Fruit fly (Drosophila melanogaster) whole organism, adult: ENCODE results near the gene da.

ENCODE experiments used
- CG11617 ChIP-seq: fragments of 200-800 bp; sonication (Bioruptor generic); optimal IDR thresholded peaks from 2 replicates; lab custom pipeline; 2017; ENCODE audit warnings: mild to moderate bottlenecking, missing biosample characterization, missing genetic modification reagents, missing genetic modification characterization
- CG5204 ChIP-seq: fragments of 200-800 bp; sonication (Bioruptor generic); optimal IDR thresholded peaks from 2 replicates; lab custom pipeline; 2016; ENCODE audit warnings: missing biosample characterization, missing genetic modification characterization
- bab1 ChIP-seq: fragments of 200-800 bp; sonication (Bioruptor generic); optimal IDR thresholded peaks from 3 replicates; lab custom pipeline; 2019; ENCODE audit warnings: missing biosample characterization, mild to moderate bottlenecking, missing genetic modification characterization, moderate library complexity
- kay ChIP-seq: fragments of 200-800 bp; sonication (Bioruptor generic); peaks from one replicate; lab custom pipeline; 2016; ENCODE audit warnings: missing biosample characterization, missing genetic modification characterization, borderline replicate concordance
- toe ChIP-seq: fragments of 200-800 bp; sonication (Bioruptor generic); optimal IDR thresholded peaks from 2 replicates; lab custom pipeline; 2016; ENCODE audit warnings: missing biosample characterization, missing genetic modification characterization

DNA sequence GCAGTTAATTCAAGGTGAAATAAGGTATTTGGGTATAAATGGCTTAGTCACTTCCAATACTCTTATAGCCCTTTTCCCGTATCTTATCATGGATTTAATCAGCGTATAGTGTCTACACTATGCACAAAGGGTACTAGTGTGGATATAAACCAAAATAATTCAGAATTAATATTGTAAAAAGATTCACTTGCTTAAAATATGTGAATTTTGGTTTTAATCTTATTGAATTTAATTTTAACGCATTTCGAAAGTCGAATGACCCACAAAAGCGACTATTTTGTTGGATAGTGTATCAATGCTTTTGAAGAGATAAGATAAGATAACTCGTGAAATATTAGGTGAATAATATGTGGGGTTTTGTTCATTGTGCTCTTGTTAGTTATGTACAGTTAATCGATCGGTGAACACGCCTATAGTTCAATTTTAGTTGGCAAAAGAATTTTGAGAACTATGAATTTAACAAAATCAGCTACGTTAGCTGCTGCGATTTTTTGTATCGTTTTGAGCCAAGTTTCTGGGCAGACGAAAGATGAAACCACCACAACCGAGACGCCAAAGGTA, 5.9 kb upstream of the da start, which contains the start of gene CG5096:
- no peak for TF ChIP-seq CG5204
- peak; percentile 92 for TF ChIP-seq CG11617 (GFP tag; lab: Kevin White, UChicago)
- TF ChIP-seq kay (GFP tag; lab: Kevin White, UChicago), result peak; percentile 97
- TF ChIP-seq toe (GFP tag; lab: Kevin White, UChicago), result no peak
- no peak for TF ChIP-seq bab1 (GFP tag; lab: Kevin White, UChicago)
